Fruit fly (Drosophila melanogaster) whole organism, embryonic: ENCODE results near the gene CG31245.
A peak's percentile ranks its signal among the peaks of the same experiment; 100 is the strongest.

Experiments
- Aef1 ChIP-seq: fragments of 200-800 bp; sonication (Bioruptor generic); IDR thresholded peaks from 3 replicates; pipeline ENCODE4 v1.3.6; 2022; ENCODE audit warnings: missing biosample characterization, missing genetic modification characterization
- CG1024 ChIP-seq: fragments of 200-800 bp; sonication (Bioruptor generic); IDR thresholded peaks from 2 replicates; pipeline ENCODE4 v1.3.6; 2022; ENCODE audit warnings: missing biosample characterization, missing genetic modification characterization
- CG11695 ChIP-seq: fragments of 200-800 bp; sonication (Bioruptor generic); IDR thresholded peaks from 3 replicates; pipeline ENCODE4 v1.3.6; 2022; ENCODE audit warnings: missing biosample characterization, missing genetic modification characterization
- CG12744 ChIP-seq: fragments of 200-800 bp; sonication (Bioruptor generic); optimal IDR thresholded peaks from 2 replicates; lab custom pipeline; 2016; ENCODE audit warnings: missing biosample characterization, missing genetic modification characterization
- CG15479 ChIP-seq: fragments of 200-800 bp; sonication (Bioruptor generic); optimal IDR thresholded peaks from 3 replicates; lab custom pipeline; 2019; ENCODE audit warnings: missing biosample characterization, mild to moderate bottlenecking, missing genetic modification characterization, moderate library complexity
- CG1603 ChIP-seq: fragments of 200-800 bp; sonication (Bioruptor generic); optimal IDR thresholded peaks from 2 replicates; lab custom pipeline; 2019; ENCODE audit warnings: missing biosample characterization, mild to moderate bottlenecking, missing genetic modification characterization, moderate library complexity
- CG17359 ChIP-seq: fragments of 200-800 bp; sonication (Bioruptor generic); optimal IDR thresholded peaks from 3 replicates; lab custom pipeline; 2018; ENCODE audit warnings: missing biosample characterization, mild to moderate bottlenecking, missing genetic modification characterization, moderate library complexity
- CG30431 ChIP-seq: fragments of 200-800 bp; sonication (Bioruptor generic); optimal IDR thresholded peaks from 2 replicates; lab custom pipeline; 2017; ENCODE audit warnings: missing biosample characterization, missing genetic modification characterization
- CG3407 ChIP-seq: fragments of 200-800 bp; sonication (Bioruptor generic); optimal IDR thresholded peaks from 2 replicates; lab custom pipeline; 2018; ENCODE audit warnings: missing biosample characterization, mild to moderate bottlenecking, missing genetic modification characterization
- CG42726 ChIP-seq: fragments of 200-800 bp; sonication (Bioruptor generic); IDR thresholded peaks from 2 replicates; pipeline ENCODE4 v1.3.6; 2022; ENCODE audit warnings: missing biosample characterization, missing genetic modification characterization; ENCODE audit not compliant: partially characterized antibody
- CG43689 ChIP-seq: fragments of 200-800 bp; sonication (Bioruptor generic); IDR thresholded peaks from 2 replicates; pipeline ENCODE4 v1.3.6; 2022; ENCODE audit warnings: missing biosample characterization, missing genetic modification characterization
- CG6654 ChIP-seq: fragments of 200-800 bp; sonication (Bioruptor generic); optimal IDR thresholded peaks from 2 replicates; lab custom pipeline; 2017; ENCODE audit warnings: missing biosample characterization, mild to moderate bottlenecking, missing genetic modification characterization
- CG6765 ChIP-seq: fragments of 200-800 bp; sonication (Bioruptor generic); optimal IDR thresholded peaks from 3 replicates; lab custom pipeline; 2017; ENCODE audit warnings: missing biosample characterization, mild to moderate bottlenecking, missing genetic modification characterization
- CG8944 ChIP-seq: fragments of 200-800 bp; sonication (Bioruptor generic); optimal IDR thresholded peaks from 3 replicates; lab custom pipeline; 2016; ENCODE audit warnings: missing biosample characterization, missing genetic modification characterization
- CG9215 ChIP-seq: fragments of 200-800 bp; sonication (Bioruptor generic); IDR thresholded peaks from 2 replicates; pipeline ENCODE4 v1.3.6; 2022; ENCODE audit warnings: missing biosample characterization, missing genetic modification characterization
- CG9727 ChIP-seq: fragments of 200-800 bp; sonication (Bioruptor generic); optimal IDR thresholded peaks from 3 replicates; lab custom pipeline; 2017; ENCODE audit warnings: missing biosample characterization, mild to moderate bottlenecking, missing genetic modification characterization
- CoRest ChIP-seq: fragments of 200-800 bp; sonication (Bioruptor generic); optimal IDR thresholded peaks from 3 replicates; lab custom pipeline; 2018; ENCODE audit warnings: missing biosample characterization, mild to moderate bottlenecking, missing genetic modification characterization, moderate library complexity
- Dp ChIP-seq: fragments of 200-800 bp; sonication (Bioruptor generic); optimal IDR thresholded peaks from 2 replicates; lab custom pipeline; 2018; ENCODE audit warnings: missing biosample characterization, mild to moderate bottlenecking, missing genetic modification characterization, moderate library complexity
- Drgx ChIP-seq: fragments of 200-800 bp; sonication (Bioruptor generic); IDR thresholded peaks from 2 replicates; pipeline ENCODE4 v1.3.6; 2022; ENCODE audit warnings: missing biosample characterization, missing genetic modification characterization
- Eip74EF ChIP-seq, 2 experiments: fragments of 200-800 bp in 1 of 2; fragments of >200 bp in 1 of 2; sonication (Bioruptor generic) in 1 of 2; optimal IDR thresholded peaks; 2 replicates each; lab custom pipeline; 2017 to 2019; ENCODE audit warnings: missing biosample characterization in 2 of 2, missing genetic modification characterization in 2 of 2, mild to moderate bottlenecking in 1 of 2, moderate library complexity in 1 of 2
- Ets65A ChIP-seq: fragments of 200-800 bp; sonication (Bioruptor generic); peaks from one replicate; lab custom pipeline; 2016; ENCODE audit warnings: missing biosample characterization, missing genetic modification characterization
- H15 ChIP-seq: fragments of 200-800 bp; sonication (Bioruptor generic); IDR thresholded peaks from 3 replicates; pipeline ENCODE4 v1.3.6; 2022; ENCODE audit warnings: missing biosample characterization, missing genetic modification characterization
- HLH3B ChIP-seq: fragments of 200-800 bp; sonication (Bioruptor generic); IDR thresholded peaks from 2 replicates; pipeline ENCODE4 v1.3.6; 2022; ENCODE audit warnings: missing biosample characterization, missing genetic modification characterization
- HLHmδ ChIP-seq: fragments of 200-800 bp; sonication (Bioruptor generic); optimal IDR thresholded peaks from 2 replicates; lab custom pipeline; 2018; ENCODE audit warnings: missing biosample characterization, mild to moderate bottlenecking, missing genetic modification characterization, moderate library complexity
- Hr39 ChIP-seq: fragments of >200 bp; optimal IDR thresholded peaks from 2 replicates; lab custom pipeline; 2017
- Nf-YA ChIP-seq: fragments of 200-800 bp; sonication (Bioruptor generic); IDR thresholded peaks from 2 replicates; pipeline ENCODE4 v1.3.6; 2022; ENCODE audit warnings: missing biosample characterization, missing genetic modification characterization
- Ptx1 ChIP-seq: fragments of 200-800 bp; sonication (Bioruptor generic); IDR thresholded peaks from 2 replicates; pipeline ENCODE4 v1.3.6; 2022; ENCODE audit warnings: missing biosample characterization, missing genetic modification characterization
- Sin3A ChIP-seq: fragments of >200 bp; optimal IDR thresholded peaks from 2 replicates; lab custom pipeline; 2018
- cwo ChIP-seq: fragments of 200-800 bp; sonication (Bioruptor generic); optimal IDR thresholded peaks from 3 replicates; lab custom pipeline; 2017; ENCODE audit warnings: missing biosample characterization, missing genetic modification characterization, mild to moderate bottlenecking, moderate library complexity, missing genetic modification reagents
- da ChIP-seq: fragments of 200-800 bp; sonication (Bioruptor generic); optimal IDR thresholded peaks from 2 replicates; lab custom pipeline; 2016; ENCODE audit warnings: missing biosample characterization, missing genetic modification characterization
- fd102C ChIP-seq: fragments of 200-800 bp; sonication (Bioruptor generic); optimal IDR thresholded peaks from 2 replicates; lab custom pipeline; 2018; ENCODE audit warnings: missing biosample characterization, mild to moderate bottlenecking, missing genetic modification characterization, moderate library complexity
- gce ChIP-seq: fragments of 200-800 bp; sonication (Bioruptor generic); IDR thresholded peaks from 3 replicates; pipeline ENCODE4 v1.3.6; 2022; ENCODE audit warnings: missing biosample characterization, missing genetic modification characterization
- gt ChIP-seq: fragments of 200-800 bp; sonication (Bioruptor generic); IDR thresholded peaks from 2 replicates; pipeline ENCODE4 v1.3.6; 2022; ENCODE audit warnings: missing biosample characterization, missing genetic modification characterization
- kah ChIP-seq: fragments of 200-800 bp; sonication (Bioruptor generic); optimal IDR thresholded peaks from 2 replicates; lab custom pipeline; 2018; ENCODE audit warnings: missing biosample characterization, mild to moderate bottlenecking, missing genetic modification characterization
- knrl ChIP-seq: fragments of 200-800 bp; sonication (Bioruptor generic); IDR thresholded peaks from 3 replicates; pipeline ENCODE4 v1.3.6; 2022; ENCODE audit warnings: missing biosample characterization, missing genetic modification characterization; ENCODE audit not compliant: partially characterized antibody
- prd ChIP-seq, 3 experiments: fragments of >200 bp in 2 of 3; fragments of 200-800 bp in 1 of 3; sonication (Bioruptor generic) in 1 of 3; optimal IDR thresholded peaks in 2 of 3; IDR thresholded peaks in 1 of 3; 2 replicates in 2 of 3; 3 replicates in 1 of 3; pipeline versions ENCODE4 v1.3.6 to Lab custom; 2017 to 2022; ENCODE audit warnings: missing biosample characterization in 1 of 3, missing genetic modification characterization in 1 of 3
- psq ChIP-seq: fragments of 200-800 bp; sonication (Bioruptor generic); optimal IDR thresholded peaks from 2 replicates; lab custom pipeline; 2017; ENCODE audit warnings: missing biosample characterization, missing genetic modification characterization
- pzg ChIP-seq: fragments of 200-800 bp; sonication (Bioruptor generic); optimal IDR thresholded peaks from 3 replicates; lab custom pipeline; 2018; ENCODE audit warnings: missing biosample characterization, mild to moderate bottlenecking, missing genetic modification characterization, moderate library complexity
- sc ChIP-seq, 3 experiments: fragments of >200 bp in 2 of 3; fragments of 200-800 bp in 1 of 3; sonication (Bioruptor generic) in 1 of 3; optimal IDR thresholded peaks; 2 replicates in 2 of 3; 3 replicates in 1 of 3; lab custom pipeline; 2017; ENCODE audit warnings: mild to moderate bottlenecking in 1 of 3, missing biosample characterization in 1 of 3, missing genetic modification characterization in 1 of 3, missing genetic modification reagents in 1 of 3
- sens-2 ChIP-seq: fragments of 200-800 bp; sonication (Bioruptor generic); IDR thresholded peaks from 2 replicates; pipeline ENCODE4 v1.3.6; 2022; ENCODE audit warnings: missing biosample characterization, missing genetic modification characterization
- shn ChIP-seq: fragments of 200-800 bp; sonication (Bioruptor generic); optimal IDR thresholded peaks from 3 replicates; lab custom pipeline; 2016; ENCODE audit warnings: missing biosample characterization, missing genetic modification characterization
- sisA ChIP-seq: fragments of 200-800 bp; sonication (Bioruptor generic); IDR thresholded peaks from 2 replicates; pipeline ENCODE4 v1.3.6; 2022; ENCODE audit warnings: missing biosample characterization, missing genetic modification characterization
- slbo ChIP-seq: fragments of 200-800 bp; sonication (Bioruptor generic); IDR thresholded peaks from 2 replicates; pipeline ENCODE4 v1.3.6; 2022; ENCODE audit warnings: missing biosample characterization, missing genetic modification characterization
- slou ChIP-seq: fragments of 200-800 bp; sonication (Bioruptor generic); optimal IDR thresholded peaks from 3 replicates; lab custom pipeline; 2016; ENCODE audit warnings: missing biosample characterization, missing genetic modification characterization
- stwl ChIP-seq: fragments of 200-800 bp; sonication (Bioruptor generic); optimal IDR thresholded peaks from 3 replicates; lab custom pipeline; 2018; ENCODE audit warnings: missing biosample characterization, mild to moderate bottlenecking, missing genetic modification characterization, moderate library complexity
- sug ChIP-seq: fragments of 200-800 bp; optimal IDR thresholded peaks from 2 replicates; lab custom pipeline; 2019; ENCODE audit warnings: missing biosample characterization, mild to moderate bottlenecking, missing genetic modification characterization, moderate library complexity
- twi ChIP-seq: fragments of 200-800 bp; optimal IDR thresholded peaks from 2 replicates; lab custom pipeline; 2019; ENCODE audit warnings: missing biosample characterization, mild to moderate bottlenecking, missing genetic modification characterization, moderate library complexity
- vfl ChIP-seq: fragments of 200-800 bp; sonication (Bioruptor generic); optimal IDR thresholded peaks from 2 replicates; lab custom pipeline; 2016; ENCODE audit warnings: missing biosample characterization, missing genetic modification characterization
- wek ChIP-seq: fragments of 200-800 bp; sonication (Bioruptor generic); optimal IDR thresholded peaks from 3 replicates; lab custom pipeline; 2018; ENCODE audit warnings: missing biosample characterization, mild to moderate bottlenecking, missing genetic modification characterization, moderate library complexity

The CG31245 gene

DNA sequence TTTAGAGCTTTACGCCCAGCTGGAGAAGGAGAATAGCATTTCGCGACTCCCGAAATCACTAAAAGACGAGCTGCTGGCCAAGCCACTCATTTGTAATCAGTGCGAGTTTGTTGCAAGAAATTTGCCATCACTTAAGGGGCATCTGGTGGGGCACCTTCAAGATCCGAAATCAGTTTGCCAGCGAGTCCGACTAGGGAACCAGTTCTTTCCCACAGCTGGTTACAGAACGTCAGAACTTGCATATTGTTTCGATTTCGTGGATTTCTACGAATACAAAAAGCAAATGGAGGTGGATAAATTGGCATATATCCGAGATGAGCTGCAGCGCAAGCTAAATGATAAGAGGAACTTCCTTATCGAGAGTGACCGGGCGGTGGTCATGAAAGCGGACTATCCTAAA is 27.3 kb upstream of the CG31245 start (continued):
- TF ChIP-seq Eip74EF (GFP tag; optimal IDR thresholded peaks at IDR 0.05; lab: Kevin White, UChicago) (no peak), wek (GFP tag; lab: Kevin White, UChicago) (no peak), Aef1 (GFP tag; lab: Robert Waterston, UW) (no peak), CG9215 (GFP tag; lab: Robert Waterston, UW) (no peak), sc (optimal IDR thresholded peaks at IDR 0.05; lab: Kevin White, UChicago) (no peak), sc (GFP tag; optimal IDR thresholded peaks at IDR 0.05; lab: Kevin White, UChicago) (no peak), CoRest (tag; lab: Kevin White, UChicago) (no peak), fd102C (no peak), sug (tag; lab: Kevin White, UChicago) (no peak), Sin3A (no peak), CG30431 (GFP tag; lab: Kevin White, UChicago) (no peak), CG6654 (GFP tag; lab: Kevin White, UChicago) (no peak), stwl (tag; lab: Kevin White, UChicago) (peak; percentile 42), psq (GFP tag; lab: Kevin White, UChicago) (no peak), knrl (GFP tag; lab: Robert Waterston, UW) (peak; percentile 25; the same call in 1 of the 3 replicates), Drgx (GFP tag; lab: Robert Waterston, UW) (no peak)

DNA sequence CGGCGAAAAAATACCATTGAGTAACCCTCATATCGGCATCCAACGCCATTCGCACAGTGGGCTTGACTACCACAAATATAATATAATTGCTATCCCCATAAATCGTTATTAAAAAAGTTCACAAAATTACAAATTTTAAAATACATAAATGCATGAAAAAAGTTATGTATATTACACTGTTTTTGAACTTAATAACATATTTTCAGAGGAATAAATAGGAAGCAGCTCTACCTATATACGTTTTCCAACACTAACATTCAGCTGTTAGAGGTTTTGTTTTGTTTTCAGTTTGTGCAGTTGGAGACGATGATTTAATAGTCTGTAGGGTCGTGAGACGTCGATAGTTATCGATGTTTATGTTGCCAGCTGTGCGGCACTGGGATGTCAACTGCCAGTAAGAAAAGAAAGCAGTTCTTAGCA is 26.1 kb upstream of the CG31245 start, which contains the start of the genes Ino80 and Aptx:
Ino80 (minus strand) TSS at position 58 of the 420 bp plus-strand sequence.
Aptx (plus strand) TSS at position 360 of the 420 bp plus-strand sequence.
- TF ChIP-seq Ets65A (peak; percentile 99), CG3407 (GFP tag; lab: Kevin White, UChicago) (peak; percentile 83), Drgx (GFP tag; lab: Robert Waterston, UW) (peak; percentile 90), CG42726 (peak; percentile 96), HLHmδ (GFP tag; lab: Kevin White, UChicago) (no peak), shn (GFP tag; lab: Kevin White, UChicago) (peak; percentile 94), CG1603 (peak; percentile 82), CG17359 (tag; lab: Kevin White, UChicago) (peak; percentile 93), slbo (GFP tag; lab: Robert Waterston, UW) (peak; percentile 98), CG8944 (GFP tag; lab: Kevin White, UChicago) (peak; percentile 92), Hr39 (lab: Kevin White, UChicago) (no peak), sens-2 (GFP tag; lab: Robert Waterston, UW) (peak; percentile 83), prd (optimal IDR thresholded peaks at IDR 0.05; lab: Kevin White, UChicago) (no peak), prd (GFP tag; IDR thresholded peaks at IDR 0.05; lab: Robert Waterston, UW) (peak; percentile 96), CG11695 (peak; percentile 88), CG12744 (GFP tag; lab: Kevin White, UChicago) (peak; percentile 87), cwo (GFP tag; lab: Kevin White, UChicago) (peak; percentile 78), Nf-YA (GFP tag; lab: Robert Waterston, UW) (peak; percentile 80), da (GFP tag; lab: Kevin White, UChicago) (peak; percentile 79), CG43689 (GFP tag; lab: Robert Waterston, UW) (peak; percentile 81), sisA (GFP tag; lab: Robert Waterston, UW) (peak; percentile 94), H15 (peak; percentile 92), kah (GFP tag; lab: Kevin White, UChicago) (peak; percentile 55), vfl (GFP tag; lab: Kevin White, UChicago) (peak; percentile 90), CG9727 (peak; percentile 94), gt (peak; percentile 87), CG1024 (GFP tag; lab: Robert Waterston, UW) (peak; percentile 78), pzg (GFP tag; lab: Kevin White, UChicago) (peak; percentile 77), CG15479 (peak; percentile 10), gce (peak; percentile 84; the same call in 2 of the 3 replicates), CG6654 (GFP tag; lab: Kevin White, UChicago) (peak; percentile 73), knrl (GFP tag; lab: Robert Waterston, UW) (peak; percentile 97), CG6765 (GFP tag; lab: Kevin White, UChicago) (peak; percentile 74), slou (peak; percentile 91), HLH3B (GFP tag; lab: Robert Waterston, UW) (peak; percentile 94), twi (tag; lab: Kevin White, UChicago) (peak; percentile 93), Dp (GFP tag; lab: Kevin White, UChicago) (peak; percentile 32), Ptx1 (GFP tag; lab: Robert Waterston, UW) (peak; percentile 97)
